Worm (Caenorhabditis elegans) whole organism, L2 larva: ENCODE measurements around the gene fbxb-84.
"Not testable (repeated sequence)": the region's sequence is repeated elsewhere in the genome, so short reads cannot be mapped to it uniquely, and the experiment has no call there.

Source experiments
- ama-1 ChIP-seq: fragments of 150-350 bp; optimal IDR thresholded peaks from 2 replicates; lab custom pipeline; 2018; ENCODE audit warnings: inconsistent platforms
- ceh-82 ChIP-seq: fragments of 150-350 bp; optimal IDR thresholded peaks from 2 replicates; lab custom pipeline; 2014; ENCODE audit warnings: missing biosample characterization, missing genetic modification characterization
- dmd-4 ChIP-seq: sonication (generic microtip); optimal IDR thresholded peaks from 2 replicates; lab custom pipeline; 2017; ENCODE audit warnings: missing biosample characterization, missing genetic modification characterization
- mab-5 ChIP-seq: fragments of 150-350 bp; optimal IDR thresholded peaks from 2 replicates; lab custom pipeline; 2014; ENCODE audit warnings: missing biosample characterization, missing genetic modification characterization
- peb-1 ChIP-seq: fragments of 150-350 bp; optimal IDR thresholded peaks from 2 replicates; lab custom pipeline; 2014; ENCODE audit warnings: missing biosample characterization, missing genetic modification characterization
- sma-9 ChIP-seq, 2 experiments: fragments of 150-350 bp in 1 of 2; sonication (generic microtip) in 1 of 2; optimal IDR thresholded peaks; 2 replicates each; lab custom pipeline; 2014 to 2016; ENCODE audit warnings: missing genetic modification characterization in 2 of 2, mild to moderate bottlenecking in 1 of 2, missing biosample characterization in 1 of 2, missing compliant biosample characterization in 1 of 2, missing genetic modification reagents in 1 of 2, moderate library complexity in 1 of 2
- snpc-4 ChIP-seq: fragments of 150-350 bp; optimal IDR thresholded peaks from 2 replicates; lab custom pipeline; 2014; ENCODE audit warnings: missing biosample characterization, missing genetic modification characterization
- unc-62 ChIP-seq: fragments of 150-350 bp; optimal IDR thresholded peaks from 2 replicates; lab custom pipeline; 2014; ENCODE audit warnings: missing biosample characterization, missing genetic modification reagents, missing genetic modification characterization
- zag-1 ChIP-seq: fragments of 150-350 bp; optimal IDR thresholded peaks from 2 replicates; lab custom pipeline; 2014; ENCODE audit warnings: missing biosample characterization, missing genetic modification characterization

ce11 chrIII:121983-122449, 24.3 kb downstream of the fbxb-84 start, which contains the start of gene C29F9.12:
- not testable (repeated sequence) for TF ChIP-seq ama-1; sma-9 (GFP tag; optimal IDR thresholded peaks at IDR 0.05; lab: Kevin White, UChicago); sma-9 (tag; optimal IDR thresholded peaks at IDR 0.05; lab: Kevin White, UChicago); snpc-4 (tag; lab: Kevin White, UChicago); dmd-4 (tag; lab: Kevin White, UChicago); peb-1 (tag; lab: Kevin White, UChicago); mab-5 (tag; lab: Kevin White, UChicago); unc-62; ceh-82 (tag; lab: Kevin White, UChicago); zag-1 (tag; lab: Kevin White, UChicago)
